Worm (Caenorhabditis elegans): ENCODE measurements around the gene T09A5.5.

Gene T09A5.5

DNA sequence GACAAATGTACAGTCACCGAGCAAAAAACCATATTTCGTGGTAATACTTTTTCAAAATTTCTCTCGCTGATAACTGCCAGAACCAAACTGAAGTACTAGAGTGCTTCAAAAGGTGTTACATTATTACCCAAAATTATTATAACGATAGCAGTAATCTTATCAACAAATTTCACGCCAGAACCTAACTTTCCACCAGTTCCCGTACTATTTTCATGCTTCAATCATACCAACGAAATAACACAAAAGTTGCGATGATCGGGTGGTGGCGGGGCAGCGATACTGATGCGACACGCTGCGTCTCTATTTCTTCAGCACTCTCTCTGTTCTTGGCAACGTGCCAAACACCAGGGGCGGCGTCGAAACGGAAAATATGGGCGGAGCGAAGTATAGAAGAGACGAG is 44.6 kb downstream of the T09A5.5 start:
- no peak for TF ChIP-seq hnd-1 (tag; optimal IDR thresholded peaks at IDR 0.05)
- no peak for TF ChIP-seq hmbx-1 (tag; optimal IDR thresholded peaks at IDR 0.05)
- no peak for TF ChIP-seq ceh-36 (tag; optimal IDR thresholded peaks at IDR 0.05)
- TF ChIP-seq hmg-4 (GFP tag; optimal IDR thresholded peaks at IDR 0.05), result no peak
- TF ChIP-seq B0310.2 (tag; optimal IDR thresholded peaks at IDR 0.05), result no peak
- no peak for TF ChIP-seq aly-1 (tag; optimal IDR thresholded peaks at IDR 0.05)
- TF ChIP-seq scrt-1 (GFP tag; IDR thresholded peaks at IDR 0.05), result no peak
- no peak for TF ChIP-seq tra-4 (tag; optimal IDR thresholded peaks at IDR 0.05)
- TF ChIP-seq tbx-11 (GFP tag; IDR thresholded peaks at IDR 0.05), result no peak
- no peak for TF ChIP-seq ceh-13 (GFP tag; optimal IDR thresholded peaks at IDR 0.05)
- TF ChIP-seq tbx-37 (GFP tag; conservative IDR thresholded peaks at IDR 0.05), result no peak
- TF ChIP-seq ets-7 (tag; optimal IDR thresholded peaks at IDR 0.05), result no peak
- TF ChIP-seq sea-1 (GFP tag; conservative IDR thresholded peaks at IDR 0.05), result no peak
- no peak for TF ChIP-seq ama-1 (optimal IDR thresholded peaks at IDR 0.05)
- TF ChIP-seq F13C5.2 (tag; optimal IDR thresholded peaks at IDR 0.05), result no peak

DNA sequence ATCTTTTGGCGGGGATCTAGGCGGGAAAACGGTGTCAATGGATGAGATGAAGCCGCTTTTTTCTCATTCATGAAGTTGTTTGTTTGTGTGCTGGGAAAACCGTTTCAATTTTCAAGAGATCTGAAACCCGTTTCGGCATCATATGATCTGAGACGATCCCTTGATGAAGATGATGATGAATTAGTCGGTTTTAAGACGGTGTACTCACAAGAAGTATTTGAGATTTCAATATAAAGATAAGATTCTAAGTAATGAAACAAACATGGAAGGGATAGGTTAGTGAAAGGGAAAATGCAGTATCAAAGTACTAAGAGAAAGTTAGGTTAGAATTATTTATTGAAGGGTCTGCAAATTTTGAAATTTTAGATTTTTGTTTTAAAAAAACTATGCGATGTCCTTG is 45.4 kb downstream of the T09A5.5 start:
- no peak for TF ChIP-seq ceh-36 (tag; optimal IDR thresholded peaks at IDR 0.05)
- TF ChIP-seq tbx-11 (GFP tag; IDR thresholded peaks at IDR 0.05), result no peak
- no peak for TF ChIP-seq flt-1 (GFP tag; IDR thresholded peaks at IDR 0.05)
- TF ChIP-seq tbx-37 (GFP tag; conservative IDR thresholded peaks at IDR 0.05), result no peak
- TF ChIP-seq pes-1 (GFP tag; IDR thresholded peaks at IDR 0.05), result no peak
- TF ChIP-seq ets-7 (tag; optimal IDR thresholded peaks at IDR 0.05), result no peak
- TF ChIP-seq hmg-4 (GFP tag; optimal IDR thresholded peaks at IDR 0.05), result no peak
- no peak for TF ChIP-seq tra-4 (tag; optimal IDR thresholded peaks at IDR 0.05)
- no peak for TF ChIP-seq ceh-13 (GFP tag; optimal IDR thresholded peaks at IDR 0.05)

DNA sequence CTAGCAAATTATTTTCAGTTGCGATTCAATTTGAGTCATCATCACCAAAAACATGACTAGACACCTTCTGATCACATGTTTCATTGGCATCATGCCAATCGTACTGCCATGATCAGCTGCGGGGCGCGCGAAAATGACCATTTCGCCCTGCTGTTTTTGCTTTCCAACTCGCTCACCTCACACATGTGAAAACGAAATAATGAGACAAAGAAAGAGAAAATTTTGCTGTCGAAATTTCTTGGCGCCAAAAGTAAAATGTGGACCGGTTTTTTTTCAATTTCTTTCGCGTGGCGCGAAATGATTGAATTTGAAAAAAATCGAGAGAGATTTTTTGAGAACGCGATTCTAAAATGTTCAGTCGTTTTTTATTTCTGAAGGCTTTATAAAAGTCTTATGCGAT is 46.7 kb downstream of the T09A5.5 start:
- TF ChIP-seq B0310.2 (tag; optimal IDR thresholded peaks at IDR 0.05) (no peak), hmg-4 (GFP tag; optimal IDR thresholded peaks at IDR 0.05) (no peak), scrt-1 (GFP tag; IDR thresholded peaks at IDR 0.05) (no peak), tbx-37 (GFP tag; conservative IDR thresholded peaks at IDR 0.05) (no peak), ets-7 (tag; optimal IDR thresholded peaks at IDR 0.05) (no peak)

DNA sequence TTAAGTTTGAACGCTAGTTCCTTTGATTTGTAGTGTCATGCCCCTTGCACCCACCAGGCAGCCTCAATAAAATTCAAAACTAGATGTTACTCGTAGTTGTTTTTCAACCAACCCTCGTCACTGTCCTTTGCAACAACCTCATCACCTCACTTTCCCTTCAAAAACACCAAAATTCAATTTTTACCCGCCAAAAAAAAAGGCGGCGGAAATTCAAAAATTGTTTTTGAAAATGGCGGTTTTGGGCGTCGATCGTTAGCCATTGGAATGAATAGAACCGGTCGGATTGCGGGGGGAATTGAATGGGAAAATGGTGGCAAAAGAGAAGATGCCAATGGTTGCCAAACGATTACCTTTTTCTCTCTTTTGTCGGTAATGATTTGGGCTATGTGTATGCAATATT is 47.5 kb downstream of the T09A5.5 start:
- no peak for TF ChIP-seq hmbx-1 (tag; optimal IDR thresholded peaks at IDR 0.05)
- no peak for TF ChIP-seq hnd-1 (tag; optimal IDR thresholded peaks at IDR 0.05)
- no peak for TF ChIP-seq ceh-13 (GFP tag; optimal IDR thresholded peaks at IDR 0.05)
- TF ChIP-seq flt-1 (GFP tag; IDR thresholded peaks at IDR 0.05), result no peak
- TF ChIP-seq hmg-4 (GFP tag; optimal IDR thresholded peaks at IDR 0.05), result no peak
- TF ChIP-seq tbx-11 (GFP tag; IDR thresholded peaks at IDR 0.05), result no peak
- TF ChIP-seq aly-1 (tag; optimal IDR thresholded peaks at IDR 0.05), result no peak
- no peak for TF ChIP-seq B0310.2 (tag; optimal IDR thresholded peaks at IDR 0.05)
- no peak for TF ChIP-seq tbx-37 (GFP tag; conservative IDR thresholded peaks at IDR 0.05)
- TF ChIP-seq tra-4 (tag; optimal IDR thresholded peaks at IDR 0.05), result no peak
- no peak for TF ChIP-seq ceh-36 (tag; optimal IDR thresholded peaks at IDR 0.05)

DNA sequence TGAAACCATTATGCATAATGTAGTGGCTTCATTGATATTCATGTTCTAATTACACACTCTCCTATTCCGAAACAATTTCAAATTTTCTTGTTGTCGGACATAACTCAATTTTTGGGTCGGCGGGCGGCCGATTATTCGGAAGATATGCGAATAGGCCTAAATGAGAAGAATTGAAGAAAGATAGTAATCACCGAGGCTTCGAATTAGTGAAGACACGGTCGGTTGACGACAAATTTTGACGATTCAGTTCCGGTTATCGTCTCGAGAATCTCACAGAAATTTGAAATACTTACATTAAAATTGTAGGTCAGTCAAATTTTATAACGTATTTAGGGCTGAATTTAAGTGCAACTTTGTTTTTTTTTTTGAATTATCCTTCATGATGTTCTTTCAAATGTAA is 50.4 kb downstream of the T09A5.5 start:
- TF ChIP-seq aly-1 (tag; optimal IDR thresholded peaks at IDR 0.05) (no peak), B0310.2 (tag; optimal IDR thresholded peaks at IDR 0.05) (no peak), pes-1 (GFP tag; IDR thresholded peaks at IDR 0.05) (no peak), hnd-1 (tag; optimal IDR thresholded peaks at IDR 0.05) (no peak), F13C5.2 (tag; optimal IDR thresholded peaks at IDR 0.05) (no peak), ceh-13 (GFP tag; optimal IDR thresholded peaks at IDR 0.05) (no peak), ets-7 (tag; optimal IDR thresholded peaks at IDR 0.05) (no peak), tbx-11 (GFP tag; IDR thresholded peaks at IDR 0.05) (no peak), hmbx-1 (tag; optimal IDR thresholded peaks at IDR 0.05) (no peak), flt-1 (GFP tag; IDR thresholded peaks at IDR 0.05) (no peak), sea-1 (GFP tag; conservative IDR thresholded peaks at IDR 0.05) (no peak), ceh-36 (tag; optimal IDR thresholded peaks at IDR 0.05) (no peak), tra-4 (tag; optimal IDR thresholded peaks at IDR 0.05) (no peak), hmg-4 (GFP tag; optimal IDR thresholded peaks at IDR 0.05) (no peak), tbx-37 (GFP tag; conservative IDR thresholded peaks at IDR 0.05) (no peak), ama-1 (optimal IDR thresholded peaks at IDR 0.05) (no peak), scrt-1 (GFP tag; IDR thresholded peaks at IDR 0.05) (no peak)
